Fruit fly (Drosophila melanogaster) whole organism, embryonic: Measurements from ENCODE around the gene sll.
A peak's percentile ranks its signal among the peaks of the same experiment; 100 is the strongest.

ENCODE experiments used
- B-H2 ChIP-seq: fragments of 200-800 bp; sonication (Bioruptor generic); optimal IDR thresholded peaks from 2 replicates; lab custom pipeline; 2018; ENCODE audit warnings: missing biosample characterization, mild to moderate bottlenecking, missing genetic modification characterization
- CG10209 ChIP-seq: fragments of 200-800 bp; sonication (Bioruptor generic); optimal IDR thresholded peaks from 3 replicates; lab custom pipeline; 2017; ENCODE audit warnings: missing biosample characterization, mild to moderate bottlenecking, missing genetic modification characterization, missing genetic modification reagents
- CG10267 ChIP-seq: fragments of 200-800 bp; sonication (Bioruptor generic); optimal IDR thresholded peaks from 2 replicates; lab custom pipeline; 2018; ENCODE audit warnings: missing biosample characterization, mild to moderate bottlenecking, missing genetic modification characterization, moderate library complexity
- CG10274 ChIP-seq: fragments of 200-800 bp; sonication (Bioruptor generic); optimal IDR thresholded peaks from 3 replicates; lab custom pipeline; 2017; ENCODE audit warnings: missing biosample characterization, mild to moderate bottlenecking, missing genetic modification characterization
- CG11247 ChIP-seq: fragments of 200-800 bp; sonication (Bioruptor generic); IDR thresholded peaks from 2 replicates; pipeline ENCODE4 v1.3.6; 2022; ENCODE audit warnings: missing biosample characterization, missing genetic modification characterization
- CG11398 ChIP-seq: fragments of 200-800 bp; sonication (Bioruptor generic); optimal IDR thresholded peaks from 2 replicates; lab custom pipeline; 2016; ENCODE audit warnings: missing biosample characterization, missing genetic modification characterization
- CG11504 ChIP-seq: fragments of 200-800 bp; sonication (Bioruptor generic); optimal IDR thresholded peaks from 3 replicates; lab custom pipeline; 2019; ENCODE audit warnings: missing biosample characterization, mild to moderate bottlenecking, missing genetic modification characterization, moderate library complexity
- CG12744 ChIP-seq: fragments of 200-800 bp; sonication (Bioruptor generic); optimal IDR thresholded peaks from 2 replicates; lab custom pipeline; 2016; ENCODE audit warnings: missing biosample characterization, missing genetic modification characterization
- CG14710 ChIP-seq: fragments of 200-800 bp; sonication (Bioruptor generic); optimal IDR thresholded peaks from 3 replicates; lab custom pipeline; 2019; ENCODE audit warnings: missing biosample characterization, mild to moderate bottlenecking, missing genetic modification characterization, moderate library complexity
- CG15601 ChIP-seq: fragments of 200-800 bp; sonication (Bioruptor generic); optimal IDR thresholded peaks from 3 replicates; lab custom pipeline; 2019; ENCODE audit warnings: missing biosample characterization, mild to moderate bottlenecking, missing genetic modification characterization, moderate library complexity
- CG1602 ChIP-seq: fragments of 200-800 bp; sonication (Bioruptor generic); optimal IDR thresholded peaks from 3 replicates; lab custom pipeline; 2016; ENCODE audit warnings: missing biosample characterization, missing genetic modification characterization
- CG17186 ChIP-seq: fragments of 200-800 bp; sonication (Bioruptor generic); optimal IDR thresholded peaks from 3 replicates; lab custom pipeline; 2017; ENCODE audit warnings: missing biosample characterization, missing genetic modification reagents, missing genetic modification characterization
- CG17802 ChIP-seq: fragments of 200-800 bp; sonication (Bioruptor generic); optimal IDR thresholded peaks from 2 replicates; lab custom pipeline; 2018; ENCODE audit warnings: missing biosample characterization, mild to moderate bottlenecking, missing genetic modification characterization, moderate library complexity
- CG18262 ChIP-seq: fragments of 200-800 bp; optimal IDR thresholded peaks from 3 replicates; lab custom pipeline; 2019; ENCODE audit warnings: missing biosample characterization, mild to moderate bottlenecking, missing genetic modification characterization, moderate library complexity
- CG18599 ChIP-seq: fragments of 200-800 bp; sonication (Bioruptor generic); optimal IDR thresholded peaks from 3 replicates; lab custom pipeline; 2017; ENCODE audit warnings: missing biosample characterization, missing genetic modification characterization, mild to moderate bottlenecking, moderate library complexity, missing genetic modification reagents
- CG2712 ChIP-seq: fragments of 200-800 bp; optimal IDR thresholded peaks from 3 replicates; lab custom pipeline; 2019; ENCODE audit warnings: missing biosample characterization, mild to moderate bottlenecking, missing genetic modification characterization, moderate library complexity
- CG31365 ChIP-seq: fragments of 200-800 bp; sonication (Bioruptor generic); optimal IDR thresholded peaks from 2 replicates; lab custom pipeline; 2018; ENCODE audit warnings: missing biosample characterization, mild to moderate bottlenecking, missing genetic modification characterization
- CG3995 ChIP-seq: fragments of 200-800 bp; sonication (Bioruptor generic); optimal IDR thresholded peaks from 3 replicates; lab custom pipeline; 2016; ENCODE audit warnings: missing biosample characterization, missing genetic modification characterization
- CG7357 ChIP-seq: fragments of 200-800 bp; sonication (Bioruptor generic); IDR thresholded peaks from 3 replicates; pipeline ENCODE4 v1.3.6; 2022; ENCODE audit warnings: missing biosample characterization, missing genetic modification characterization
- CG7556 ChIP-seq: fragments of 200-800 bp; sonication (Bioruptor generic); optimal IDR thresholded peaks from 2 replicates; lab custom pipeline; 2017; ENCODE audit warnings: missing biosample characterization, mild to moderate bottlenecking, missing genetic modification characterization
- CG8388 ChIP-seq: fragments of 200-800 bp; sonication (Bioruptor generic); optimal IDR thresholded peaks from 2 replicates; lab custom pipeline; 2019; ENCODE audit warnings: missing biosample characterization, mild to moderate bottlenecking, missing genetic modification characterization, moderate library complexity
- D19A ChIP-seq: fragments of 200-800 bp; optimal IDR thresholded peaks from 3 replicates; lab custom pipeline; 2019; ENCODE audit warnings: missing biosample characterization, mild to moderate bottlenecking, missing genetic modification characterization, moderate library complexity
- Fer3 ChIP-seq: fragments of 200-800 bp; sonication (Bioruptor generic); optimal IDR thresholded peaks from 2 replicates; lab custom pipeline; 2018; ENCODE audit warnings: missing biosample characterization, mild to moderate bottlenecking, missing genetic modification characterization, moderate library complexity
- HLH4C ChIP-seq: fragments of 200-800 bp; sonication (Bioruptor generic); IDR thresholded peaks from 3 replicates; pipeline ENCODE4 v1.3.6; 2022; ENCODE audit warnings: missing biosample characterization, missing genetic modification characterization; ENCODE audit not compliant: partially characterized antibody
- Hey ChIP-seq: fragments of 200-800 bp; sonication (Bioruptor generic); optimal IDR thresholded peaks from 3 replicates; lab custom pipeline; 2018; ENCODE audit warnings: missing biosample characterization, mild to moderate bottlenecking, missing genetic modification characterization
- Hr3 ChIP-seq: fragments of 200-800 bp; sonication (Bioruptor generic); optimal IDR thresholded peaks from 3 replicates; lab custom pipeline; 2016; ENCODE audit warnings: missing biosample characterization, missing genetic modification characterization
- MTF-1 ChIP-seq: fragments of 200-800 bp; sonication (Bioruptor generic); optimal IDR thresholded peaks from 2 replicates; lab custom pipeline; 2018; ENCODE audit warnings: missing biosample characterization, mild to moderate bottlenecking, missing genetic modification characterization, borderline replicate concordance
- Mrtf ChIP-seq: fragments of 200-800 bp; sonication (Bioruptor generic); IDR thresholded peaks from 3 replicates; pipeline ENCODE4 v1.3.6; 2022; ENCODE audit warnings: missing biosample characterization, missing genetic modification characterization
- Oli ChIP-seq: fragments of 200-800 bp; sonication (Bioruptor generic); optimal IDR thresholded peaks from 2 replicates; lab custom pipeline; 2018; ENCODE audit warnings: missing biosample characterization, mild to moderate bottlenecking, missing genetic modification characterization, moderate library complexity
- PHDP ChIP-seq: fragments of 200-800 bp; sonication (Bioruptor generic); optimal IDR thresholded peaks from 3 replicates; lab custom pipeline; 2018; ENCODE audit warnings: missing biosample characterization, mild to moderate bottlenecking, missing genetic modification characterization, moderate library complexity
- Ptx1 ChIP-seq: fragments of 200-800 bp; sonication (Bioruptor generic); IDR thresholded peaks from 2 replicates; pipeline ENCODE4 v1.3.6; 2022; ENCODE audit warnings: missing biosample characterization, missing genetic modification characterization
- abd-A ChIP-seq: fragments of 200-800 bp; sonication (Bioruptor generic); optimal IDR thresholded peaks from 3 replicates; lab custom pipeline; 2019; ENCODE audit warnings: missing biosample characterization, mild to moderate bottlenecking, missing genetic modification characterization, moderate library complexity
- aop ChIP-seq: fragments of 200-800 bp; sonication (Bioruptor generic); IDR thresholded peaks from 2 replicates; pipeline ENCODE4 v1.3.6; 2022; ENCODE audit warnings: missing biosample characterization, missing genetic modification characterization
- ato ChIP-seq: fragments of 200-800 bp; sonication (Bioruptor generic); IDR thresholded peaks from 2 replicates; pipeline ENCODE4 v1.3.6; 2022; ENCODE audit warnings: missing biosample characterization, missing genetic modification characterization; ENCODE audit not compliant: partially characterized antibody
- ci ChIP-seq: fragments of 200-800 bp; sonication (Bioruptor generic); IDR thresholded peaks from 3 replicates; pipeline ENCODE4 v1.3.6; 2022; ENCODE audit warnings: missing biosample characterization, missing genetic modification characterization
- crol ChIP-seq: fragments of 200-800 bp; sonication (Bioruptor generic); IDR thresholded peaks from 2 replicates; pipeline ENCODE4 v1.3.6; 2022; ENCODE audit warnings: missing biosample characterization, missing genetic modification characterization
- lmd ChIP-seq: fragments of 200-800 bp; sonication (Bioruptor generic); IDR thresholded peaks from 2 replicates; pipeline ENCODE4 v1.3.6; 2022; ENCODE audit warnings: missing biosample characterization, missing genetic modification characterization
- nerfin-1 ChIP-seq: fragments of 200-800 bp; sonication (Bioruptor generic); optimal IDR thresholded peaks from 3 replicates; lab custom pipeline; 2019; ENCODE audit warnings: missing biosample characterization, mild to moderate bottlenecking, missing genetic modification characterization, moderate library complexity
- otp ChIP-seq: fragments of 200-800 bp; sonication (Bioruptor generic); IDR thresholded peaks from 3 replicates; pipeline ENCODE4, ENCODE4 v1.3.6; 2022; ENCODE audit warnings: missing biosample characterization, missing genetic modification characterization
- pan ChIP-seq, 4 experiments: fragments of >200 bp in 3 of 4; fragments of 200-800 bp in 1 of 4; sonication (Bioruptor generic) in 1 of 4; optimal IDR thresholded peaks in 3 of 4; IDR thresholded peaks in 1 of 4; 2 replicates each; pipeline versions ENCODE4 v1.3.6 to Lab custom; 2017 to 2022; ENCODE audit warnings: missing biosample characterization in 2 of 4, missing genetic modification characterization in 2 of 4, mixed read lengths in 1 of 4
- scrt ChIP-seq: fragments of 200-800 bp; sonication (Bioruptor generic); optimal IDR thresholded peaks from 2 replicates; lab custom pipeline; 2018; ENCODE audit warnings: missing biosample characterization, mild to moderate bottlenecking, missing genetic modification characterization, moderate library complexity
- sna ChIP-seq: fragments of 200-800 bp; sonication (Bioruptor generic); IDR thresholded peaks from 2 replicates; pipeline ENCODE4 v1.3.6; 2022; ENCODE audit warnings: missing biosample characterization, missing genetic modification characterization; ENCODE audit not compliant: partially characterized antibody
- stc ChIP-seq: fragments of 200-800 bp; sonication (Bioruptor generic); IDR thresholded peaks from 2 replicates; pipeline ENCODE4 v1.3.6; 2022; ENCODE audit warnings: missing biosample characterization, missing genetic modification characterization
- trem ChIP-seq: fragments of 200-800 bp; optimal IDR thresholded peaks from 3 replicates; lab custom pipeline; 2019; ENCODE audit warnings: missing biosample characterization, mild to moderate bottlenecking, missing genetic modification characterization, moderate library complexity
- wor ChIP-seq: fragments of 200-800 bp; sonication (Bioruptor generic); IDR thresholded peaks from 2 replicates; pipeline ENCODE4 v1.3.6; 2022; ENCODE audit warnings: missing biosample characterization, missing genetic modification characterization
- z ChIP-seq: fragments of 200-800 bp; sonication (Bioruptor generic); IDR thresholded peaks from 3 replicates; pipeline ENCODE4 v1.3.6; 2022; ENCODE audit warnings: missing biosample characterization, missing genetic modification characterization
- zf30C ChIP-seq: fragments of 200-800 bp; sonication (Bioruptor generic); optimal IDR thresholded peaks from 3 replicates; lab custom pipeline; 2018; ENCODE audit warnings: missing biosample characterization, mild to moderate bottlenecking, missing genetic modification characterization

The sll gene

dm6 chr3R:17583658-17584460 is 22.0 kb upstream of the sll start (continued):
- peak; percentile 53 for TF ChIP-seq zf30C (GFP tag; lab: Kevin White, UChicago)
- TF ChIP-seq CG14710 (tag; lab: Kevin White, UChicago), result peak; percentile 76
- TF ChIP-seq CG12744 (GFP tag; lab: Kevin White, UChicago), result no peak
- TF ChIP-seq sna, result no peak
- TF ChIP-seq nerfin-1 (tag; lab: Kevin White, UChicago), result peak; percentile 50
- TF ChIP-seq wor (GFP tag; lab: Robert Waterston, UW), result peak; percentile 23; the same call in 1 of the 2 replicates
- TF ChIP-seq CG11504 (tag; lab: Kevin White, UChicago), result peak; percentile 77
- TF ChIP-seq CG18599, result peak; percentile 37
- peak; percentile 15 for TF ChIP-seq Fer3 (tag; lab: Kevin White, UChicago)
- no peak for TF ChIP-seq Hey (tag; lab: Kevin White, UChicago)
- no peak for TF ChIP-seq HLH4C (GFP tag; lab: Robert Waterston, UW)
- TF ChIP-seq CG7357 (GFP tag; lab: Robert Waterston, UW), result no peak
- TF ChIP-seq D19A, result peak; percentile 59
- no peak for TF ChIP-seq CG17802 (tag; lab: Kevin White, UChicago)
- TF ChIP-seq crol (GFP tag; lab: Robert Waterston, UW), result peak; percentile 77
- no peak for TF ChIP-seq stc (GFP tag; lab: Robert Waterston, UW)
- TF ChIP-seq abd-A (tag; lab: Kevin White, UChicago), result no peak
- TF ChIP-seq CG1602 (GFP tag; lab: Kevin White, UChicago), result peak; percentile 13
- peak; percentile 71; the same call in 2 of the 3 replicates for TF ChIP-seq ci (GFP tag; lab: Robert Waterston, UW)
- 0 out of 2 replicates have a peak, but pooled peaks have one; percentile 9 for TF ChIP-seq CG11247 (GFP tag; lab: Robert Waterston, UW)
- peak; percentile 43 for TF ChIP-seq trem (tag; lab: Kevin White, UChicago)
- peak; percentile 75 for TF ChIP-seq CG2712 (tag; lab: Kevin White, UChicago)
- no peak for TF ChIP-seq CG17186
- TF ChIP-seq MTF-1, result no peak
- no peak for TF ChIP-seq scrt
- no peak for TF ChIP-seq z
- TF ChIP-seq CG18262 (tag; lab: Kevin White, UChicago), result peak; percentile 72
- no peak for TF ChIP-seq CG11398 (GFP tag; lab: Kevin White, UChicago)
- no peak for TF ChIP-seq Mrtf (GFP tag; lab: Robert Waterston, UW)
- peak; percentile 58 for TF ChIP-seq Oli
- no peak for TF ChIP-seq CG31365
- TF ChIP-seq lmd (GFP tag; lab: Robert Waterston, UW), result peak; percentile 48; the same call in 1 of the 2 replicates
- peak; percentile 58 for TF ChIP-seq CG15601 (tag; lab: Kevin White, UChicago)
- peak; percentile 42 for TF ChIP-seq CG7556 (GFP tag; lab: Kevin White, UChicago)
- peak; percentile 41; the same call in 1 of the 3 replicates for TF ChIP-seq otp (GFP tag; lab: Robert Waterston, UW)
- TF ChIP-seq B-H2 (GFP tag; lab: Kevin White, UChicago), result no peak
- TF ChIP-seq ato (GFP tag; lab: Robert Waterston, UW), result no peak
- TF ChIP-seq CG10209 (GFP tag; lab: Kevin White, UChicago), result peak; percentile 37
- no peak for TF ChIP-seq pan (optimal IDR thresholded peaks at IDR 0.05; lab: Kevin White, UChicago)
- peak in 1 of 2 experiments; percentile 45 for TF ChIP-seq pan (GFP tag; optimal IDR thresholded peaks at IDR 0.05 in 1 of 2, IDR thresholded peaks at IDR 0.05 in 1 of 2)
- TF ChIP-seq CG8388 (GFP tag; lab: Kevin White, UChicago), result peak; percentile 71
- TF ChIP-seq Ptx1 (GFP tag; lab: Robert Waterston, UW), result 0 out of 2 replicates have a peak, but pooled peaks have one; percentile 32
- TF ChIP-seq CG10267 (tag; lab: Kevin White, UChicago), result peak; percentile 58
- TF ChIP-seq PHDP (tag; lab: Kevin White, UChicago), result peak; percentile 39
- no peak for TF ChIP-seq CG10274
- peak; percentile 44 for TF ChIP-seq Hr3
- TF ChIP-seq CG3995 (GFP tag; lab: Kevin White, UChicago), result no peak
- no peak for TF ChIP-seq aop (GFP tag; lab: Robert Waterston, UW)
